Fruit fly (Drosophila melanogaster): Measurements from ENCODE around the gene GstD10.
A peak's percentile ranks its signal among the peaks of the same experiment; 100 is the strongest.

The GstD10 gene

DNA sequence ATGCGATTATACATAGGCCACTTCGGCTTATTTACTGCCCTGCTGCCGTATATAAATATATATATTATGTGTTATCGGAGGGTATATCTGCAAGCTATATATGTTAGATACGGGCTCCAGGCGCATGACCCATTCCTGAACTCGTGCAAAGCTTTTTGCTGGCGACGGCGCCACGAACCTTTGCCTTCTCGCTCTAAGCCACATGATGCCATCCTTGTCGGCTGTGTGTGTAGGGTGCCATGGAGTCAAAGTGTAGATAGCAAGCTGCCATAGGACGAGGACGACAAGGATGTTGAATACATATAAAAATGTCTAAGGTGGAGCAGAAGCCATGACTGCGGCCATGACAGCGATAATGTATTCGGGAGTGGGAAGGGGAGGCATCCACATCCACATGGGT lies 17.9 kb downstream of the GstD10 start:
- TF ChIP-seq Abd-B (GFP tag; optimal IDR thresholded peaks at IDR 0.05) (no peak), GATAd (GFP tag; optimal IDR thresholded peaks at IDR 0.05) (no peak)

DNA sequence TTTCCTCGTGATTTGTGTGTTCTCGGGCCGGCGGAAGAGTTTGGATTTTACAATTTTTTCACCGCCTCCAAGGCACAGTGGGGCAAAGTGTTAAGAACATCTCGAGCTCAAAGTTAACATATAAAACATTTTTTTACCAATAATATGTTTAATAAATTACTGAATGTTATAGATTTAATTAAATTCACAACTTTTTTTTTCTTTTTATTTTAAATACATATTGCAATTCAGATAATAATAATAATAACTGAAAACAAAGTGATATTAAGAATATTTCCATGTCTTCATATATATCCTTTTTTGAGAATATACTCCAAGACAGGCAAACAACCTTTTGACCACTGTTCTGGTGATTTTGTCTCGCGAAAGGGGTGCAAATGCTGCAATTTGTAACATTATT lies 19.5 kb downstream of the GstD10 start:
- TF ChIP-seq GATAd (GFP tag; optimal IDR thresholded peaks at IDR 0.05) (no peak), foxo (GFP tag; optimal IDR thresholded peaks at IDR 0.05) (peak in 1 of 2 experiments; percentile 27)

DNA sequence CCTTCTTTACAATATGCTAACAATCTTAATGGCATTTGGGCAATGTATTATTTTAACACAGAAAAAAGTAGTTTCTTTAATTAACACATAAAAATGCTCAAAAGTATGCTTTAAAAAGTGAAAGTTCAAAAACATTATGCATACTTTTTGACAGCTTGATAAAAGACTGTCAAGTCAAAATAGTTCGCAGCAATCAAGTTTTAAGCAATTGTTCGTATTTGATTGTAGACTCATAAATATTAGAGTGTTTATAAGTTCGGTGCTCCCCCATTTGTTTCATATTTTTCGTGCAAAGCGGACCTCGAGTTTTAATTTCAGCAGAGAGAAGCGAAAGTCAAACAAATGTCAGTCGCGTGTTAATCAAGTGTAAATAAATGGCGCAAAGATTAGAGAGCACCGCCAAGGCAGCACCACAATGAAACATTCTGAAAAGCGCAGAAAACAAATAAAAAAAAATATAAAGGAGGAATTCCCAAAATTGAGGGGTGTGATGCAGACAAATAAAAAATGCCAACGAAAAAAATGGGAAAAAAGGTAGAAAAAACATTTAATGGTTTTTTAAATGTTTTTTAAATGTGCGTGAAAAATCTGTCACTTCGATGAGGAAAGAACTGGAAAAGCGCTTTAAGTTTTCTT lies 20.5 kb downstream of the GstD10 start:
- TF ChIP-seq sv (GFP tag; optimal IDR thresholded peaks at IDR 0.05) (no peak), Jra (GFP tag; optimal IDR thresholded peaks at IDR 0.05) (no peak), Hnf4 (GFP tag; optimal IDR thresholded peaks at IDR 0.05) (no peak), Mio (GFP tag; optimal IDR thresholded peaks at IDR 0.05) (no peak), CrebA (GFP tag; optimal IDR thresholded peaks at IDR 0.05; ENCODE audit: borderline replicate concordance) (no peak), h (GFP tag; optimal IDR thresholded peaks at IDR 0.05) (peak; percentile 33), foxo (GFP tag; optimal IDR thresholded peaks at IDR 0.05) (peak in 1 of 2 experiments; percentile 35), fru (GFP tag; optimal IDR thresholded peaks at IDR 0.05) (peak; percentile 44), br (GFP tag; optimal IDR thresholded peaks at IDR 0.05) (peak; percentile 9), GATAd (GFP tag; optimal IDR thresholded peaks at IDR 0.05) (no peak), OdsH (GFP tag; optimal IDR thresholded peaks at IDR 0.05) (peak; percentile 20), dmrt93B (GFP tag; optimal IDR thresholded peaks at IDR 0.05) (peak; percentile 36), woc (GFP tag; optimal IDR thresholded peaks at IDR 0.05) (peak; percentile 10), CG9705 (GFP tag; optimal IDR thresholded peaks at IDR 0.05) (no peak), sage (GFP tag; optimal IDR thresholded peaks at IDR 0.05) (no peak), HLH106 (tag; optimal IDR thresholded peaks at IDR 0.05) (peak; percentile 46), Hr78 (GFP tag; optimal IDR thresholded peaks at IDR 0.05) (no peak), psq (GFP tag; optimal IDR thresholded peaks at IDR 0.05) (peak; percentile 15), Rel (GFP tag; optimal IDR thresholded peaks at IDR 0.05) (no peak), Rel (tag; optimal IDR thresholded peaks at IDR 0.05) (peak; percentile 93), Sp1 (GFP tag; optimal IDR thresholded peaks at IDR 0.05) (peak; percentile 31), Vsx2 (GFP tag; optimal IDR thresholded peaks at IDR 0.05; ENCODE audit: partially characterized antibody) (no peak), lola (GFP tag; optimal IDR thresholded peaks at IDR 0.05) (no peak), N (GFP tag; optimal IDR thresholded peaks at IDR 0.05) (no peak), Hr83 (GFP tag; optimal IDR thresholded peaks at IDR 0.05; ENCODE audit: poor library complexity, severe bottlenecking) (no peak), jim (GFP tag; optimal IDR thresholded peaks at IDR 0.05) (no peak), Abd-B (GFP tag; optimal IDR thresholded peaks at IDR 0.05) (no peak), Myc (optimal IDR thresholded peaks at IDR 0.05) (no peak), Dif (GFP tag; optimal IDR thresholded peaks at IDR 0.05; ENCODE audit: partially characterized antibody) (no peak), usp (GFP tag; optimal IDR thresholded peaks at IDR 0.05) (no peak), Dfd (GFP tag; optimal IDR thresholded peaks at IDR 0.05) (no peak), dsf (GFP tag; optimal IDR thresholded peaks at IDR 0.05; ENCODE audit: borderline replicate concordance) (no peak), brk (GFP tag; optimal IDR thresholded peaks at IDR 0.05) (no peak), tai (GFP tag; optimal IDR thresholded peaks at IDR 0.05) (no peak), pan (optimal IDR thresholded peaks at IDR 0.05) (no peak), ey (GFP tag; optimal IDR thresholded peaks at IDR 0.05) (peak; percentile 37), CG32264 (GFP tag; optimal IDR thresholded peaks at IDR 0.05) (no peak), rgr (GFP tag; optimal IDR thresholded peaks at IDR 0.05) (peak; percentile 0), dl (GFP tag; optimal IDR thresholded peaks at IDR 0.05; ENCODE audit: insufficient read depth in 1 of 2, partially characterized antibody in 2 of 2) (no peak)
